Fruit fly (Drosophila melanogaster): Measurements from ENCODE around the gene NP15.6.

Gene NP15.6

DNA sequence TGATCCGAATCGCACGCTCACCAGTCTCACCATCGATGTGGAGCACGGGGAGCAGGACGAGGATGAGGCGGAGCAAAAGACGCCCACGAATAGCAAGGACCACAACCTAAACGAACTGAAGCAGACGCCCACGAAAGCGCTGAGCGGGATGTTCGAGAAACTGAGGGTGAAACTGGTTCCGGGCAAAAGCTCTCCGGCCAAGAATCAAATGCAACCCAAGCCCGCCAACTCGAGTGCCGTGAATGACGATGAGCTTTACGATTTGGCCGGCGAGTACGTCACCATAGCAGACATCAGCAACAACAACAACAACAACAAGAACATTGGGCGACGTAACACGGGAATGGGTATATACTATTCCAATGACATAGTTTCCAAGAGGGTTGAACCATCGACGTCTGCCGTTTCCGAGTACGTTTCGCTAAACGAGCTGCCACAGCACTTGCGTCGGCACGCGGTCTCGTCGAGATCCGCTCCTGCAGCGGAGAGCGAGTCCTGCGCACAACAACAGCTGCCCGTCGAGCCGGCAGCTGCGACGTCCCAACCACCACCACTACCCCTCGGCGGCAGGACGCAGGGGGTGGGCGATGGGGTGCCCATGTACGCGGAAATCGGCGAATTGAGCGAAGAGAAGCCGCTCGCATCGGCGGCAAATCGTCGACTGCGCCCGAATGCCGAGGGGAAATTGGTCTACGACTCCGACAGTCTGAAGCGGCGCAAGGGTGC, 9.7 kb upstream of the NP15.6 start:
- TF ChIP-seq usp (GFP tag; optimal IDR thresholded peaks at IDR 0.05) (no peak), pan (optimal IDR thresholded peaks at IDR 0.05) (no peak), CG8478 (optimal IDR thresholded peaks at IDR 0.05) (no peak), Dll (optimal IDR thresholded peaks at IDR 0.05) (no peak), psq (optimal IDR thresholded peaks at IDR 0.05) (no peak), EcR (GFP tag; optimal IDR thresholded peaks at IDR 0.05) (no peak)

DNA sequence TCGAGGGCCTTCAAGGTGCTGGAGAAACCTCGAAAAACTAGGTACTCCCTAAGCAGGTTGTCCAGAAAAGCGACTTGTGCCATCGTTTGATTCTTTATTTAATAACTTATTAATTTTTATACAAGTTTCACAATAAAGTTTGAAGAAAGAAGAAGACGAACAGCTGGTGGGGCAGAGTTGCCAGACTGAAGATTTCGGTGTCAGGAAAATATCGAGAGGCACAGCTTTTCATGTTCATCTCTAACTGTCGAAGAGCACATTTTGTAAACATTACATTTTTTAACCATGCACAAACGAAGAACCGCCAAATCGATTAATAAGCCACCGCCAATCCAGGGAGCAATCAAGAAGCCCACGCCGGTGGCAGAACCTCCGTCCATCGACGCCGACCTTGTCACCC, 3.3 kb upstream of the NP15.6 start, which contains the start of the genes CG6005 and CG14286:
CG6005 (minus strand) TSS at position 169 of the 400 bp plus-strand sequence.
CG14286 (plus strand) TSS at position 231 of the 400 bp plus-strand sequence.
- no peak for TF ChIP-seq EcR (GFP tag; optimal IDR thresholded peaks at IDR 0.05)
- no peak for TF ChIP-seq Dll (optimal IDR thresholded peaks at IDR 0.05)
- no peak for TF ChIP-seq usp (GFP tag; optimal IDR thresholded peaks at IDR 0.05)
- TF ChIP-seq CG8478 (optimal IDR thresholded peaks at IDR 0.05) = no peak
- TF ChIP-seq pan (optimal IDR thresholded peaks at IDR 0.05) = no peak
- TF ChIP-seq psq (optimal IDR thresholded peaks at IDR 0.05) = no peak

DNA sequence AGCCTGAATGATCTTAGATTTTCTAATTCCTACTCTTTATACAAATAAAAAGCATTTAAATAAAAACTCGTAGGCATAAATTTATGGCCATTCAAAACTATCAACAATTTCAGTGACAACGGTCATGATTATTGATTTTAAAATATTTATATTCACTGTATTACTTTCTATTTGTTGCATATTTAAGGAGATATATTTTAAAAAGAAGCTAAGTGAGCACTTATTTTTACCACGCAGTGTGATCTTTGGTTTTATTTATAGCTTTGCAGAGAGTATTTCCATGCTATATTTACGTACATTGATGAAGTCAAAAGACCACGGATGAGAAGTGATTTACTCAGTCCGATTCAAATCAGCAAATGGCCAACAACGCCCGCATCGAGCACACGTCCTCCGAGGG, 2.4 kb upstream of the NP15.6 start, which contains the start of gene CG14285:
CG14285 (plus strand) TSS at position 339 of the 400 bp plus-strand sequence.
- no peak for TF ChIP-seq usp (GFP tag; optimal IDR thresholded peaks at IDR 0.05)
- no peak for TF ChIP-seq Dll (optimal IDR thresholded peaks at IDR 0.05)

DNA sequence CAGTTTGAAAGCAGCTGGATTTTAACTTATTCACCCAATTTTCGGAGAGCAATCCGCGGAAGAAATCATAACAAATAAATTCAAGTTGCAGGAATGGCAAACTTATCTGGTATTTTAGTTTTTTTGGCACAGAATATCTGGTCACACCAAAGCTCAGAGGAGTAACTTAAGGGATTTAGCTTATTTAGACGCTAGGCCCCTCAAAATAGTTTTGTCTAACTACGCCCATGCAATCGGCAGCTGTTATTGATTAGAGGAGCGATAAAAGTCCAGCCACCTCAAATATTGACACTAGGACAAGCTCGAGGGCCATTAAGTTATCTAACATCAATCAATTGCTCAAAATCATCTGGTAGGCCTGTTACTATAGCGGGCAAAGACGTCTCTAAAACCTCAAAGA, 1.6 kb downstream of the NP15.6 start, which contains the start of the genes GatA and P5cr:
GatA (minus strand) TSS at position 100 of the 400 bp plus-strand sequence.
P5cr (plus strand) TSS at position 174 of the 400 bp plus-strand sequence.
- TF ChIP-seq EcR (GFP tag; optimal IDR thresholded peaks at IDR 0.05) (no peak), usp (GFP tag; optimal IDR thresholded peaks at IDR 0.05) (no peak), Dll (optimal IDR thresholded peaks at IDR 0.05) (no peak), pan (optimal IDR thresholded peaks at IDR 0.05) (no peak), psq (optimal IDR thresholded peaks at IDR 0.05) (no peak), CG8478 (optimal IDR thresholded peaks at IDR 0.05) (no peak)

DNA sequence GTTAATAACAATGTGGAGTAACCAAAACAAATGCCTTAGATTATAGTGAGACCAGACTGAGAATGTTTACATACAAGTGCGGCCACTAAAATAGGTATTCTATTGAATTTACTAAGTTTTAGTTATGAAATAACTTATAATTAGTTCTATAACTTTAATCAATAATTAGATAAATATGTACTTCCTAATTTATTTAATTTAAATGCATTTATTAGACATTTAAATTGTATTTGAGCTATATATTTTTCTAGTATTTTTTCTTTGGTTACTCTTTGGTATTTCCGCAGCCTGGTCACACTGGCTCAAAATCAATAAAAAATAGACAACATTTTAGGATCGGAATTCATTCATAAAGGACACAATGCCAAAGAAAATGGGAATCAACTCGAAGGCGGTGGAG, 4.0 kb downstream of the NP15.6 start, which contains the start of the genes Prp18 and CG6013:
Prp18 (minus strand) TSS at position 62 of the 400 bp plus-strand sequence.
CG6013 (plus strand) TSS at position 294 of the 400 bp plus-strand sequence.
- TF ChIP-seq psq (optimal IDR thresholded peaks at IDR 0.05) = no peak
- no peak for TF ChIP-seq pan (optimal IDR thresholded peaks at IDR 0.05)
- TF ChIP-seq CG8478 (optimal IDR thresholded peaks at IDR 0.05) = no peak
- no peak for TF ChIP-seq usp (GFP tag; optimal IDR thresholded peaks at IDR 0.05)

DNA sequence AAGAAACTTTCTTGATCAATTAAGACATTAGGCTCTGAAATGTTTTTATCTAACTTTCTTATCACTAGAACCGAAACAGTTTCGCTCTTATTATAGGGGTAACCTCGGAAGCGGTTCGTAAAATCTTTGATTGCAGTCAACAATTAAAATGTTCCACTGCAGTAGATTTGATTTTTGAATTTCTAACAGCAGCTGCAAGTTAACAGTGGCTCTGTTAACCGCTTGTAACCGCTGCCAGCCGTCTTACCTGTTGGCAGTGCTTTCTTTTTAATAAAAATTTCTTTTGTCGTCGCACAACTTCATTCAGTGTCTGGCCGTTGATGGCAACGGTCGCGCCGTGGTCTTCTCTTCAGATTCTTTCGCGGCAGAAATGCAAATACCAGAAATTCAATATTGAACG, 6.1 kb downstream of the NP15.6 start, which contains the start of gene CG6026:
CG6026 (plus strand) TSS at position 301 of the 400 bp plus-strand sequence.
- TF ChIP-seq EcR (GFP tag; optimal IDR thresholded peaks at IDR 0.05) (no peak), psq (optimal IDR thresholded peaks at IDR 0.05) (no peak), Dll (optimal IDR thresholded peaks at IDR 0.05) (no peak), CG8478 (optimal IDR thresholded peaks at IDR 0.05) (no peak), usp (GFP tag; optimal IDR thresholded peaks at IDR 0.05) (no peak), pan (optimal IDR thresholded peaks at IDR 0.05) (no peak)

DNA sequence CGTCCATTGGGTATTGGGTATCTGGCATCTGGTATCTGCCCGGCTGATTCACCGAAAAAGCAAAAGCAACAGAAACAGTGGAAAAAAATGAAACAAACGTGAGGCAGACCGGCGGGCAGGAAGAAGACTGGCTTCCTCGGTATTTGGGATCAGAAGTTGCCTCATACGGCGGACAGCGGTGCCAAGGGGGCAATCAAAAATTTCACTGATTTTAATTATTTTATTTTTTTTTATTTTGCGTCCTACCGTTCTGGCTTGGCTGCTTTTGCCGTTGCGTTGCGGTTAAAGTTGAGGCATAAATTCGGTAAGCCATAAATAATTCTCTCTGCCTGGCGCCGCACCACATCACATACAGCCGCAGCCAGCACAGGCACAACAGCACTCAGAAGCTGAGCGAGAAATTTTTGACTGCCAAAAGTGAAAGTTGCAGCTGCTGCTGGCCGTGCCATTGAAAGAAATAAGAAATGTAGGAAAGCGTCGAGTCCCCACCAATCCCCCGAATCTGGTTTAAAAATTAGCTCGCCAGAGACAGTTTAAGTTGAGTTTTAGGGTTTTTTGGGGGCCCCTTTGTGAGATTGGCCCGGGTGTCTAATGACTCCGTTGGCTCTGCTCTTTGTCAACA, 9.5 kb downstream of the NP15.6 start:
- TF ChIP-seq usp (GFP tag; optimal IDR thresholded peaks at IDR 0.05) (no peak), Dll (optimal IDR thresholded peaks at IDR 0.05) (peak; percentile 23)

DNA sequence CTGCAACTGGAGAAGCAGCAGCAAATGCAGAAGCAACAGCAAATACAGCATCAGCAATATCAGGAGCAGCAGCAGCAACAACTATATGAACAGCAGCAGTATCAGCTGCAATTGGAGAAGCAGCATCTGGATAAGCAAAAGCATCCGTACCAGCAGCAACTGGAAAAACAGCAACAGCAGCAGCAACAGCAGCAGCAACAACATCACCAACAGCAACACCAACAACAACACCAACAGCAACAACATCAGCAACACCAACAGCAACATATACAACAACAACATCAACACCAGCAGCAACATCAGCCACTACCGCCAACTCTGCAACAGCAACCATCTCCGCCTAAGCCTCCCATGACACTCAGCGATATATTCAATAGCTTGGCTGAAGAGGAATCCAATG, 13.5 kb downstream of the NP15.6 start:
- TF ChIP-seq pan (optimal IDR thresholded peaks at IDR 0.05) = no peak
- no peak for TF ChIP-seq psq (optimal IDR thresholded peaks at IDR 0.05)
- no peak for TF ChIP-seq CG8478 (optimal IDR thresholded peaks at IDR 0.05)
- TF ChIP-seq EcR (GFP tag; optimal IDR thresholded peaks at IDR 0.05) = no peak
- no peak for TF ChIP-seq Dll (optimal IDR thresholded peaks at IDR 0.05)
- TF ChIP-seq usp (GFP tag; optimal IDR thresholded peaks at IDR 0.05) = no peak

DNA sequence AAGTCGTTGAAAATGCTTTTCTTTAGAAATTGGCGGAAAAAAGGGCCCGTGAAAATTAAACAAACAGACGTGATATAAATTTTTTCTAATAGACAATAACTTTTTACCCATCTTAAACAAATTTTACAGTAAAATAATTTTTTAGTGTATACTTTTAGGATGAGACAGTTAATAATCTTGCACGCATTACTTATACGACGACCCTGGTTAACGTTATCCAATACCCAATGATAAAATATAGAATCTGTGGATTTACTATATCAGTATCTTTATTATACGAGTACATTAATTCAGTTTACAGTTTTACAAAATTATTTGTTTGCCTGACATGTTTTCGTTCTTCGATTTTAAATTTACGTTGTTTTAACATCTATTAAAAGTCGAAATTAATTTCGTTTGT, 17.5 kb downstream of the NP15.6 start:
- TF ChIP-seq usp (GFP tag; optimal IDR thresholded peaks at IDR 0.05) (no peak), psq (optimal IDR thresholded peaks at IDR 0.05) (no peak), Dll (optimal IDR thresholded peaks at IDR 0.05) (no peak), CG8478 (optimal IDR thresholded peaks at IDR 0.05) (no peak), EcR (GFP tag; optimal IDR thresholded peaks at IDR 0.05) (no peak), pan (optimal IDR thresholded peaks at IDR 0.05) (no peak)

DNA sequence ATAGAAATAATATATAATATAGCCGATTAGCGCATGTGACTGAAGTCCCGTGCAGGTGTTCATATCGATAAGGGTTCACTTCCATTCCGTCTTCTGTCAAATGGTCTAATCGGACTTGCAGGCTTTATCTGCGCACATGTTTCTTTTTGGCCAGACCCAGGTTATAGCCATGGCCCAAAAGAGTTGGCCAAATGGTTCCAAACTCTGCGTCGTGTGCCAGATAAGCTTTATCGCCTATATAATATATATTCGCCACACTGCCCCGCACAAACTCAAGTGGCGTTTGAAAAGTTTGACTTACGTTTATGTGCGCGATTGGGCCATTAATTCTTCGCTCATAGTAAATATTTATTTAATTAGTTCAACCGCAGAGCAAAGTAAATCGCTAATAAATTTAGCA, 24.1 kb downstream of the NP15.6 start:
- TF ChIP-seq CG8478 (optimal IDR thresholded peaks at IDR 0.05) = no peak
- no peak for TF ChIP-seq pan (optimal IDR thresholded peaks at IDR 0.05)

DNA sequence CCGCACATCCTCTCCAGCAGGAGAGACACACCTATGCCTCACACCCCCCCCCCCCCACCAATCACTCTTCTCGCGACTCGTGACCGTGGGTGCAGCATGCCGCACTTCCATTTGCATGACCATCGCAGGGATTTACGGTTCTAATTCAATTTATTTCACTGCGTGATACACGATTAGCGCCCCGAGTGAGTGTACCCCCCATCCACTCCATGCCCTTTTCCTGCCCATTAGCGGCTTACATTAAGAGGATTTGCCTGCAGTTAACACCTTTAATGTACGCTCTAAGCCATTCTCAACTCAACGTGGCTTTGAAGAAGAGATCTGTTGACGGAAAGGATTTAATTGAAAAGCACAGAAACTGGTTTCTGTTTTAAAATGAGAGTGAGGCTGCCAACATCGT, 25.3 kb downstream of the NP15.6 start:
- TF ChIP-seq Dll (optimal IDR thresholded peaks at IDR 0.05) = no peak
- TF ChIP-seq pan (optimal IDR thresholded peaks at IDR 0.05) = no peak
- no peak for TF ChIP-seq CG8478 (optimal IDR thresholded peaks at IDR 0.05)

DNA sequence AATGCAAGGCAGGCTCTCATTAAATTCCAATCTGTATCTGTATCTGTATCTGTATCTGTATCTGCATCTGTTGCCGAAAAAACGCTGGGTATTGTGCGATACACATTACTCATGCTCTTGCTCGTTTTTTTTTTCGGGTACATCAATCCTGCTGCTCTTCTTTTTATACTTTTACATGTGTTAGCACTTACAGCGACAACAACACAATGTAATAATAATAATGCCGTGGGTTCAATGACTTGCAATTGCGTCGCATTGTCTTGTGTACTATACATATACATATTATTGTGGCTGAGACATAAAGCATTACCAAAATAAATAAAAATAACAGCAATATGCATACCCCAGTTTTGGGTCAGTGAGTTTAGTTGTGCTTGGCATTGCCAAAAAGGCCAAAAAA, 27.7 kb downstream of the NP15.6 start:
- TF ChIP-seq EcR (GFP tag; optimal IDR thresholded peaks at IDR 0.05) (no peak), usp (GFP tag; optimal IDR thresholded peaks at IDR 0.05) (no peak), pan (optimal IDR thresholded peaks at IDR 0.05) (no peak)

DNA sequence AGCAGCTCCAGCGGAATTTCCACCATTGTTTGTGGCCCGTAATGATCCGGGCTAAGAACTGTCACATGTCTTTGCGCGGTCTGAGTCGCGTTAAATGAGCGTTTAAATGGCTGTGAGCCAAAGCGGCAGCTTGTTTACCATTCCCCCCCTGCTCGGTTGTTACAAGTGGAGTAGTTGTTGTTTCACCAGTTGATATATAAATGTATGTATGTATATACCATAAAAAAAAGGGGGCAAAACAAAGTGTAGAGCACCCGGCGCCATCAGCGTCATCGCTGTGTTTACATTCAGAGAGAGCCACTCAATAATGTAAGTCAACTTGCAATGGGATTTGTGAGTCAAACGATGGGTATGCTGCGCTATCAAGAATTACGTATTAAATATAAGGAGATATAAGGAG, 29.7 kb downstream of the NP15.6 start:
- TF ChIP-seq EcR (GFP tag; optimal IDR thresholded peaks at IDR 0.05) (no peak), psq (optimal IDR thresholded peaks at IDR 0.05) (no peak), pan (optimal IDR thresholded peaks at IDR 0.05) (no peak), CG8478 (optimal IDR thresholded peaks at IDR 0.05) (no peak), usp (GFP tag; optimal IDR thresholded peaks at IDR 0.05) (no peak), Dll (optimal IDR thresholded peaks at IDR 0.05) (no peak)

Measured in whole organism.